Fruit fly (Drosophila melanogaster) whole organism, prepupa: ENCODE data around the gene Naa80.
A peak's percentile ranks its signal among the peaks of the same experiment; 100 is the strongest.

ENCODE experiments used
- Blimp-1 ChIP-seq: fragments of 200-800 bp; sonication (Bioruptor generic); optimal IDR thresholded peaks from 3 replicates; lab custom pipeline; 2017; ENCODE audit warnings: missing biosample characterization, missing genetic modification characterization, mild to moderate bottlenecking, moderate library complexity, missing genetic modification reagents
- CG10631 ChIP-seq: fragments of 200-800 bp; sonication (Bioruptor generic); optimal IDR thresholded peaks from 2 replicates; lab custom pipeline; 2016; ENCODE audit warnings: missing biosample characterization, missing genetic modification characterization
- CG10669 ChIP-seq: fragments of 200-800 bp; sonication (Bioruptor generic); optimal IDR thresholded peaks from 3 replicates; lab custom pipeline; 2018; ENCODE audit warnings: missing biosample characterization, mild to moderate bottlenecking, missing genetic modification characterization, moderate library complexity
- CG11294 ChIP-seq: fragments of 200-800 bp; sonication (Bioruptor generic); IDR thresholded peaks from 2 replicates; pipeline ENCODE4 v1.3.6; 2022; ENCODE audit warnings: missing biosample characterization, missing genetic modification characterization
- CG11762 ChIP-seq: fragments of 200-800 bp; sonication (Bioruptor generic); optimal IDR thresholded peaks from 3 replicates; lab custom pipeline; 2016; ENCODE audit warnings: missing biosample characterization, missing genetic modification characterization; ENCODE audit not compliant: insufficient read depth
- CG11902 ChIP-seq: fragments of 200-800 bp; sonication (Bioruptor generic); optimal IDR thresholded peaks from 3 replicates; lab custom pipeline; 2016; ENCODE audit warnings: missing biosample characterization, missing genetic modification characterization
- CG15336 ChIP-seq: fragments of 200-800 bp; sonication (Bioruptor generic); IDR thresholded peaks from 2 replicates; pipeline ENCODE4 v1.3.6; 2022; ENCODE audit warnings: missing biosample characterization, missing genetic modification characterization
- CG16779 ChIP-seq: fragments of 200-800 bp; sonication (Bioruptor generic); optimal IDR thresholded peaks from 3 replicates; lab custom pipeline; 2017; ENCODE audit warnings: missing biosample characterization, mild to moderate bottlenecking, missing genetic modification characterization
- CG3032 ChIP-seq: fragments of 200-800 bp; optimal IDR thresholded peaks from 2 replicates; lab custom pipeline; 2019; ENCODE audit warnings: missing biosample characterization, mild to moderate bottlenecking, missing genetic modification characterization, moderate library complexity
- CG31627 ChIP-seq: fragments of 200-800 bp; sonication (Bioruptor generic); optimal IDR thresholded peaks from 3 replicates; lab custom pipeline; 2016; ENCODE audit warnings: missing biosample characterization, missing genetic modification characterization
- CG32006 ChIP-seq: fragments of 200-800 bp; sonication (Bioruptor generic); optimal IDR thresholded peaks from 3 replicates; lab custom pipeline; 2017; ENCODE audit warnings: missing biosample characterization, mild to moderate bottlenecking, missing genetic modification characterization
- CG3919 ChIP-seq: fragments of 200-800 bp; sonication (Bioruptor generic); optimal IDR thresholded peaks from 3 replicates; lab custom pipeline; 2016; ENCODE audit warnings: missing biosample characterization, missing genetic modification characterization
- CG4318 ChIP-seq: fragments of 200-800 bp; sonication (Bioruptor generic); optimal IDR thresholded peaks from 3 replicates; lab custom pipeline; 2017; ENCODE audit warnings: missing biosample characterization, mild to moderate bottlenecking, missing genetic modification characterization
- CG6163 ChIP-seq: fragments of 200-800 bp; sonication (Bioruptor generic); IDR thresholded peaks from 3 replicates; pipeline ENCODE4 v1.3.6; 2022; ENCODE audit warnings: missing biosample characterization, missing genetic modification characterization
- CG6276 ChIP-seq: fragments of 200-800 bp; sonication (Bioruptor generic); optimal IDR thresholded peaks from 2 replicates; lab custom pipeline; 2017; ENCODE audit warnings: missing biosample characterization, mild to moderate bottlenecking, missing genetic modification characterization
- CG6792 ChIP-seq: fragments of 200-800 bp; sonication (Bioruptor generic); optimal IDR thresholded peaks from 3 replicates; lab custom pipeline; 2016; ENCODE audit warnings: missing biosample characterization, missing genetic modification characterization
- CG7368 ChIP-seq: fragments of 200-800 bp; sonication (Bioruptor generic); optimal IDR thresholded peaks from 3 replicates; lab custom pipeline; 2016; ENCODE audit warnings: missing biosample characterization, missing genetic modification characterization
- CG8119 ChIP-seq: fragments of 200-800 bp; sonication (Bioruptor generic); IDR thresholded peaks from 3 replicates; pipeline ENCODE4 v1.3.6; 2022; ENCODE audit warnings: missing biosample characterization, missing genetic modification characterization
- CG8319 ChIP-seq: fragments of 200-800 bp; sonication (Bioruptor generic); optimal IDR thresholded peaks from 3 replicates; lab custom pipeline; 2016; ENCODE audit warnings: missing biosample characterization, missing genetic modification characterization
- CG8632 ChIP-seq: fragments of 200-800 bp; sonication (Bioruptor generic); optimal IDR thresholded peaks from 3 replicates; lab custom pipeline; 2016; ENCODE audit warnings: missing biosample characterization, missing genetic modification characterization
- CG9139 ChIP-seq: fragments of 200-800 bp; sonication (Bioruptor generic); optimal IDR thresholded peaks from 3 replicates; lab custom pipeline; 2017; ENCODE audit warnings: missing biosample characterization, mild to moderate bottlenecking, missing genetic modification characterization
- Eip75B ChIP-seq: fragments of 200-800 bp; sonication (Bioruptor generic); optimal IDR thresholded peaks from 3 replicates; lab custom pipeline; 2016; ENCODE audit warnings: missing biosample characterization, missing genetic modification characterization
- Eip93F ChIP-seq: fragments of 200-800 bp; sonication (Bioruptor generic); optimal IDR thresholded peaks from 2 replicates; lab custom pipeline; 2016; ENCODE audit warnings: missing biosample characterization, mild to moderate bottlenecking, missing genetic modification characterization
- Ets21C ChIP-seq: fragments of 200-800 bp; sonication (Bioruptor generic); optimal IDR thresholded peaks from 3 replicates; lab custom pipeline; 2016; ENCODE audit warnings: missing biosample characterization, missing genetic modification characterization
- Ets96B ChIP-seq: fragments of 200-800 bp; optimal IDR thresholded peaks from 2 replicates; lab custom pipeline; 2019; ENCODE audit warnings: missing biosample characterization, mild to moderate bottlenecking, missing genetic modification characterization, moderate library complexity
- Hr38 ChIP-seq: sonication (Bioruptor generic); optimal IDR thresholded peaks from 2 replicates; lab custom pipeline; 2016; ENCODE audit warnings: missing biosample characterization, missing genetic modification characterization
- Hr39 ChIP-seq: fragments of 200-800 bp; sonication (Bioruptor generic); optimal IDR thresholded peaks from 2 replicates; lab custom pipeline; 2016; ENCODE audit warnings: missing biosample characterization, missing genetic modification characterization
- Hr4 ChIP-seq: fragments of 200-800 bp; sonication (Bioruptor generic); optimal IDR thresholded peaks from 3 replicates; lab custom pipeline; 2016; ENCODE audit warnings: missing biosample characterization, missing genetic modification characterization
- Lpt ChIP-seq: fragments of 200-800 bp; sonication (Bioruptor generic); optimal IDR thresholded peaks from 3 replicates; lab custom pipeline; 2016; ENCODE audit warnings: missing biosample characterization, missing genetic modification characterization
- Met ChIP-seq: fragments of 200-800 bp; sonication (Bioruptor generic); optimal IDR thresholded peaks from 3 replicates; lab custom pipeline; 2016; ENCODE audit warnings: missing biosample characterization, missing genetic modification characterization
- OdsH ChIP-seq: fragments of 200-800 bp; sonication (Bioruptor generic); optimal IDR thresholded peaks from 3 replicates; lab custom pipeline; 2016; ENCODE audit warnings: missing biosample characterization, missing genetic modification characterization
- Smox ChIP-seq: fragments of 200-800 bp; sonication (Bioruptor generic); optimal IDR thresholded peaks from 3 replicates; lab custom pipeline; 2016; ENCODE audit warnings: missing biosample characterization, missing genetic modification characterization
- Sox102F ChIP-seq: fragments of 200-800 bp; sonication (Bioruptor generic); optimal IDR thresholded peaks from 2 replicates; lab custom pipeline; 2016; ENCODE audit warnings: missing biosample characterization, mild to moderate bottlenecking, missing genetic modification characterization
- Sox14 ChIP-seq: fragments of 200-800 bp; sonication (Bioruptor generic); optimal IDR thresholded peaks from 3 replicates; lab custom pipeline; 2016; ENCODE audit warnings: missing biosample characterization, missing genetic modification characterization
- Sox15 ChIP-seq: fragments of 200-800 bp; sonication (Bioruptor generic); optimal IDR thresholded peaks from 3 replicates; lab custom pipeline; 2016; ENCODE audit warnings: missing biosample characterization, missing genetic modification characterization
- achi ChIP-seq: fragments of 200-800 bp; sonication (Bioruptor generic); optimal IDR thresholded peaks from 3 replicates; lab custom pipeline; 2016; ENCODE audit warnings: missing biosample characterization, missing genetic modification characterization
- acj6 ChIP-seq: fragments of 200-800 bp; sonication (Bioruptor generic); optimal IDR thresholded peaks from 3 replicates; lab custom pipeline; 2016; ENCODE audit warnings: missing biosample characterization, missing genetic modification characterization
- cyc ChIP-seq: fragments of 200-800 bp; sonication (Bioruptor generic); optimal IDR thresholded peaks from 3 replicates; lab custom pipeline; 2016; ENCODE audit warnings: missing biosample characterization, missing genetic modification characterization
- dac ChIP-seq: fragments of 200-800 bp; sonication (Bioruptor generic); optimal IDR thresholded peaks from 2 replicates; lab custom pipeline; 2017; ENCODE audit warnings: missing biosample characterization, mild to moderate bottlenecking, missing genetic modification characterization
- dsx ChIP-seq: fragments of 200-800 bp; optimal IDR thresholded peaks from 3 replicates; lab custom pipeline; 2019; ENCODE audit warnings: missing biosample characterization, mild to moderate bottlenecking, missing genetic modification characterization, moderate library complexity; ENCODE audit not compliant: poor library complexity, severe bottlenecking
- eg ChIP-seq: fragments of 200-800 bp; sonication (Bioruptor generic); IDR thresholded peaks from 3 replicates; pipeline ENCODE4 v1.3.6; 2022; ENCODE audit warnings: missing biosample characterization, missing genetic modification characterization
- esn ChIP-seq: fragments of 200-800 bp; sonication (Bioruptor generic); optimal IDR thresholded peaks from 2 replicates; lab custom pipeline; 2016; ENCODE audit warnings: missing biosample characterization, mild to moderate bottlenecking, missing genetic modification characterization, moderate library complexity
- fd59A ChIP-seq: fragments of 200-800 bp; sonication (Bioruptor generic); optimal IDR thresholded peaks from 2 replicates; lab custom pipeline; 2017; ENCODE audit warnings: missing biosample characterization, mild to moderate bottlenecking, missing genetic modification characterization, missing genetic modification reagents
- lz ChIP-seq: fragments of 200-800 bp; sonication (Bioruptor generic); optimal IDR thresholded peaks from 3 replicates; lab custom pipeline; 2016; ENCODE audit warnings: missing biosample characterization, missing genetic modification characterization
- net ChIP-seq: fragments of 200-800 bp; sonication (Bioruptor generic); optimal IDR thresholded peaks from 3 replicates; lab custom pipeline; 2016; ENCODE audit warnings: missing biosample characterization, missing genetic modification characterization
- pdm3 ChIP-seq: fragments of 200-800 bp; sonication (Bioruptor generic); optimal IDR thresholded peaks from 3 replicates; lab custom pipeline; 2016; ENCODE audit warnings: missing biosample characterization, missing genetic modification characterization
- salr ChIP-seq, 2 experiments: fragments of 200-800 bp; sonication (Bioruptor generic); optimal IDR thresholded peaks; 3 replicates each; lab custom pipeline; 2016 to 2018; ENCODE audit warnings: missing biosample characterization in 2 of 2, missing genetic modification characterization in 2 of 2, mild to moderate bottlenecking in 1 of 2
- svp ChIP-seq: fragments of 200-800 bp; sonication (Bioruptor generic); peaks from one replicate; lab custom pipeline; 2016; ENCODE audit warnings: missing biosample characterization, missing genetic modification characterization
- topi ChIP-seq: fragments of 200-800 bp; sonication (Bioruptor generic); optimal IDR thresholded peaks from 3 replicates; lab custom pipeline; 2016; ENCODE audit warnings: missing biosample characterization, missing genetic modification characterization
- vri ChIP-seq: fragments of 200-800 bp; sonication (Bioruptor generic); optimal IDR thresholded peaks from 3 replicates; lab custom pipeline; 2016; ENCODE audit warnings: missing biosample characterization, mild to moderate bottlenecking, missing genetic modification characterization

Naa80 gene

DNA sequence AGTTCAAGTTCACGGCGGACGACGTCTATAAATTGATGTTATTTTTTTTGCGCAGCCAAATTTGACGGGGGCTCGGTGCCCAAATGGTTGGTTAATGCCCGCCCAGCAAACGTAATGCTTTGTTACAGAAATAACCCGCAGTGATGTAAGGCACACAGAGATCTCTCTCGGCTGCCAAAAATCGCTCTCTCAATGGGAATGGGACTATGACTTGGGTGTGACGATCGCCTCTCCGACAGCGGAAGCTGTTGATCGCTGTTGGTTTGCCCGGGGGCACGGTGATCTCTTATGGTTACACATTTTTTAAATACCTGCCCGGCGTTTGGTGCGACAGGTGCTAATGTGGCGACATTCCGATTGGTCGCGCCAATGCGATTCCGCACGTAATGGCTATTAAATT is 2.5 kb downstream of the Naa80 start:
- TF ChIP-seq CG6163 (GFP tag; lab: Robert Waterston, UW), result no peak
- no peak for TF ChIP-seq achi (GFP tag; lab: Kevin White, UChicago)
- TF ChIP-seq vri (GFP tag; lab: Kevin White, UChicago), result peak; percentile 63

dm6 chr3R:9771519-9771972 is 3.9 kb downstream of the Naa80 start, which contains the start of gene CG9471:
Gene CG9471, minus strand, starts transcription at chr3R:9771542.
- TF ChIP-seq CG6792, result peak; percentile 96
- TF ChIP-seq CG11294 (GFP tag; lab: Robert Waterston, UW), result peak; percentile 90
- TF ChIP-seq CG11902 (GFP tag; lab: Kevin White, UChicago), result peak; percentile 92
- peak; percentile 90 for TF ChIP-seq CG6276 (GFP tag; lab: Kevin White, UChicago)
- TF ChIP-seq CG8319 (GFP tag; lab: Kevin White, UChicago), result peak; percentile 91
- TF ChIP-seq Blimp-1, result peak; percentile 81
- peak; percentile 96 for TF ChIP-seq CG3919 (GFP tag; lab: Kevin White, UChicago)
- TF ChIP-seq Sox102F (GFP tag; lab: Kevin White, UChicago), result peak; percentile 97
- TF ChIP-seq Lpt (GFP tag; lab: Kevin White, UChicago), result peak; percentile 87
- peak; percentile 95 for TF ChIP-seq net
- TF ChIP-seq CG8632 (GFP tag; lab: Kevin White, UChicago), result peak; percentile 96
- no peak for TF ChIP-seq CG4318 (GFP tag; lab: Kevin White, UChicago)
- peak; percentile 97 for TF ChIP-seq eg (GFP tag; lab: Robert Waterston, UW)
- TF ChIP-seq CG8119 (GFP tag; lab: Robert Waterston, UW), result peak; percentile 95
- peak; percentile 31 for TF ChIP-seq Hr38 (GFP tag; lab: Kevin White, UChicago)
- TF ChIP-seq Hr39 (GFP tag; lab: Kevin White, UChicago), result peak; percentile 97
- TF ChIP-seq pdm3 (GFP tag; lab: Kevin White, UChicago), result peak; percentile 97
- TF ChIP-seq Eip93F (GFP tag; lab: Kevin White, UChicago), result peak; percentile 94
- TF ChIP-seq esn (GFP tag; lab: Kevin White, UChicago), result peak; percentile 98
- TF ChIP-seq Smox, result peak; percentile 96
- TF ChIP-seq achi (GFP tag; lab: Kevin White, UChicago), result peak; percentile 95
- TF ChIP-seq Met (GFP tag; lab: Kevin White, UChicago), result peak; percentile 97
- peak; percentile 91 for TF ChIP-seq Sox15 (GFP tag; lab: Kevin White, UChicago)
- TF ChIP-seq Eip75B (GFP tag; lab: Kevin White, UChicago), result peak; percentile 95
- TF ChIP-seq acj6 (GFP tag; lab: Kevin White, UChicago), result peak; percentile 96
- TF ChIP-seq CG10631, result peak; percentile 96
- TF ChIP-seq lz (GFP tag; lab: Kevin White, UChicago), result peak; percentile 96
- peak; percentile 91 for TF ChIP-seq CG10669
- peak; percentile 60 for TF ChIP-seq dac (GFP tag; lab: Kevin White, UChicago)
- TF ChIP-seq CG3032, result peak; percentile 89
- peak; percentile 97 for TF ChIP-seq Sox14
- TF ChIP-seq topi (GFP tag; lab: Kevin White, UChicago), result peak; percentile 99
- peak; percentile 94 for TF ChIP-seq CG7368
- TF ChIP-seq Ets21C (GFP tag; lab: Kevin White, UChicago), result peak; percentile 94
- TF ChIP-seq CG32006 (GFP tag; lab: Kevin White, UChicago), result peak; percentile 90
- peak; percentile 96 for TF ChIP-seq Hr4 (GFP tag; lab: Kevin White, UChicago)
- TF ChIP-seq svp, result peak; percentile 99
- TF ChIP-seq CG6163 (GFP tag; lab: Robert Waterston, UW), result peak; percentile 97
- TF ChIP-seq CG16779 (tag; lab: Kevin White, UChicago), result peak; percentile 85
- peak; percentile 76 to 91 for TF ChIP-seq salr (GFP tag; optimal IDR thresholded peaks at IDR 0.05; lab: Kevin White, UChicago)
- peak; percentile 90 for TF ChIP-seq Ets96B (tag; lab: Kevin White, UChicago)
- TF ChIP-seq CG9139, result peak; percentile 80
- peak; percentile 96 for TF ChIP-seq CG15336 (GFP tag; lab: Robert Waterston, UW)
- peak; percentile 78 for TF ChIP-seq fd59A
- TF ChIP-seq CG11762, result peak; percentile 94
- TF ChIP-seq cyc (GFP tag; lab: Kevin White, UChicago), result peak; percentile 96
- TF ChIP-seq CG31627 (GFP tag; lab: Kevin White, UChicago), result peak; percentile 97
- peak; percentile 97 for TF ChIP-seq OdsH (GFP tag; lab: Kevin White, UChicago)
- TF ChIP-seq dsx (GFP tag; lab: Kevin White, UChicago), result peak; percentile 93
